Worm (Caenorhabditis elegans) whole organism, L4 larva: ENCODE data around the gene dsh-2.

Source experiments
- F10B5.3 ChIP-seq: sonication (generic microtip); optimal IDR thresholded peaks from 2 replicates; lab custom pipeline; 2016; ENCODE audit warnings: mild to moderate bottlenecking, missing genetic modification characterization, missing compliant biosample characterization
- F44E2.7 ChIP-seq: fragments of 200-800 bp; sonication (Bioruptor generic); IDR thresholded peaks from 2 replicates; pipeline ENCODE4 v2.1.2; 2022; ENCODE audit warnings: missing genetic modification characterization, missing compliant biosample characterization
- R02D3.7 ChIP-seq: fragments of 150-350 bp; sonication (generic microtip); optimal IDR thresholded peaks from 3 replicates; lab custom pipeline; 2014; ENCODE audit warnings: missing biosample characterization, missing genetic modification characterization
- T26A8.4 ChIP-seq: fragments of 200-800 bp; sonication (Bioruptor generic); IDR thresholded peaks from 2 replicates; pipeline ENCODE4 v1.3.6; 2022; ENCODE audit warnings: missing genetic modification characterization, missing compliant biosample characterization
- Y48G9A.11 ChIP-seq: fragments of 200-800 bp; sonication (Bioruptor generic); IDR thresholded peaks from 2 replicates; pipeline ENCODE4 v1.3.6; 2022; ENCODE audit warnings: missing genetic modification reagents, missing genetic modification characterization, missing compliant biosample characterization
- ZK337.2 ChIP-seq: fragments of 200-800 bp; sonication (Bioruptor generic); IDR thresholded peaks from 2 replicates; pipeline ENCODE4 v1.3.6; 2022; ENCODE audit warnings: missing genetic modification reagents, missing genetic modification characterization, missing compliant biosample characterization
- ZK546.5 ChIP-seq, 2 experiments: sonication (generic microtip); optimal IDR thresholded peaks; 2 replicates each; lab custom pipeline; 2017; ENCODE audit warnings: missing biosample characterization in 2 of 2, missing genetic modification characterization in 2 of 2
- aha-1 ChIP-seq: fragments of 150-350 bp; peaks from one replicate; lab custom pipeline; 2014; ENCODE audit warnings: missing biosample characterization, missing genetic modification characterization
- attf-4 ChIP-seq: sonication (generic microtip); optimal IDR thresholded peaks from 3 replicates; lab custom pipeline; 2017; ENCODE audit warnings: missing biosample characterization, missing genetic modification characterization
- ceh-20 ChIP-seq: fragments of 200-800 bp; sonication (Bioruptor generic); IDR thresholded peaks from 2 replicates; pipeline ENCODE4 v1.3.6; 2022; ENCODE audit warnings: missing genetic modification reagents, missing genetic modification characterization, missing compliant biosample characterization
- ceh-44 ChIP-seq: fragments of 200-800 bp; sonication (Bioruptor generic); IDR thresholded peaks from 2 replicates; pipeline ENCODE4 v1.3.6; 2022; ENCODE audit warnings: missing genetic modification reagents, missing genetic modification characterization, missing compliant biosample characterization
- cey-2 ChIP-seq: sonication (generic microtip); optimal IDR thresholded peaks from 3 replicates; lab custom pipeline; 2017; ENCODE audit warnings: missing genetic modification characterization, mild to moderate bottlenecking, missing compliant biosample characterization, antibody characterized with exemption, borderline replicate concordance; ENCODE audit not compliant: insufficient read depth
- daf-19 ChIP-seq: fragments of 200-800 bp; sonication (Bioruptor generic); conservative IDR thresholded peaks from 2 replicates; pipeline ENCODE4 v1.3.6; 2022; ENCODE audit warnings: missing genetic modification characterization, missing compliant biosample characterization
- dmd-9 ChIP-seq: fragments of 200-800 bp; sonication (Bioruptor generic); IDR thresholded peaks from 2 replicates; pipeline ENCODE4 v1.3.6; 2022; ENCODE audit warnings: missing genetic modification reagents, missing genetic modification characterization, missing compliant biosample characterization
- dpl-1 ChIP-seq: fragments of 150-350 bp; optimal IDR thresholded peaks from 2 replicates; lab custom pipeline; 2014; ENCODE audit warnings: missing biosample characterization, missing genetic modification reagents, missing genetic modification characterization
- dve-1 ChIP-seq: sonication (generic microtip); optimal IDR thresholded peaks from 2 replicates; lab custom pipeline; 2017; ENCODE audit warnings: antibody characterized with exemption, mild to moderate bottlenecking, missing genetic modification characterization, missing compliant biosample characterization; ENCODE audit not compliant: insufficient read depth
- hif-1 ChIP-seq, 2 experiments: sonication (generic microtip); optimal IDR thresholded peaks; 2 replicates each; lab custom pipeline; 2016 to 2017; ENCODE audit warnings: missing compliant biosample characterization in 2 of 2, missing genetic modification characterization in 2 of 2, missing genetic modification reagents in 2 of 2, missing genotype in 2 of 2, mild to moderate bottlenecking in 1 of 2
- hlh-11 ChIP-seq: fragments of 200-800 bp; sonication (Bioruptor generic); optimal IDR thresholded peaks from 2 replicates; lab custom pipeline; 2018; ENCODE audit warnings: mild to moderate bottlenecking, missing genetic modification characterization, missing compliant biosample characterization
- hlh-30 ChIP-seq: sonication (generic microtip); optimal IDR thresholded peaks from 2 replicates; lab custom pipeline; 2017; ENCODE audit warnings: antibody characterized with exemption, mild to moderate bottlenecking, missing genetic modification characterization, missing compliant biosample characterization; ENCODE audit not compliant: insufficient read depth
- lin-15B ChIP-seq: fragments of 150-350 bp; sonication (generic microtip); optimal IDR thresholded peaks from 3 replicates; lab custom pipeline; 2014; ENCODE audit warnings: missing biosample characterization, missing genetic modification characterization
- lin-29 ChIP-seq: fragments of 200-800 bp; sonication (Bioruptor generic); IDR thresholded peaks from 2 replicates; pipeline ENCODE4 v1.3.6; 2022; ENCODE audit warnings: missing genetic modification reagents, missing genetic modification characterization, missing compliant biosample characterization
- lin-38 ChIP-seq: fragments of 200-800 bp; sonication (Bioruptor generic); IDR thresholded peaks from 2 replicates; pipeline ENCODE4 v1.3.6; 2022; ENCODE audit warnings: missing genetic modification reagents, missing genetic modification characterization, missing compliant biosample characterization
- lsy-2 ChIP-seq, 2 experiments: fragments of 150-350 bp in 1 of 2; sonication (generic microtip) in 1 of 2; optimal IDR thresholded peaks; 2 replicates each; lab custom pipeline; 2014 to 2017; ENCODE audit warnings: missing biosample characterization in 2 of 2, missing genetic modification characterization in 2 of 2
- madf-5 ChIP-seq, 2 experiments: fragments of 200-800 bp; sonication (Bioruptor generic); IDR thresholded peaks; 2 replicates each; pipeline ENCODE4 v1.3.6; 2022; ENCODE audit warnings: missing compliant biosample characterization in 2 of 2, missing genetic modification characterization in 2 of 2
- mdl-1 ChIP-seq, 2 experiments: fragments of 150-350 bp in 1 of 2; sonication (generic microtip) in 1 of 2; optimal IDR thresholded peaks; 2 replicates each; lab custom pipeline; 2014 to 2017; ENCODE audit warnings: missing biosample characterization in 2 of 2, missing genetic modification characterization in 2 of 2
- mep-1 ChIP-seq: fragments of 150-350 bp; sonication (generic microtip); optimal IDR thresholded peaks from 3 replicates; lab custom pipeline; 2014; ENCODE audit warnings: missing biosample characterization, missing genetic modification characterization
- mes-2 ChIP-seq: sonication (generic microtip); optimal IDR thresholded peaks from 2 replicates; lab custom pipeline; 2016; ENCODE audit warnings: missing genotype, mild to moderate bottlenecking, missing genetic modification characterization, missing compliant biosample characterization; ENCODE audit not compliant: poor library complexity, severe bottlenecking
- mxl-3 ChIP-seq: fragments of 200-800 bp; sonication (Bioruptor generic); optimal IDR thresholded peaks from 2 replicates; lab custom pipeline; 2018; ENCODE audit warnings: mild to moderate bottlenecking, missing genetic modification characterization, missing compliant biosample characterization
- nhr-237 ChIP-seq: sonication (generic microtip); optimal IDR thresholded peaks from 2 replicates; lab custom pipeline; 2017; ENCODE audit warnings: missing biosample characterization, missing genetic modification characterization
- nhr-28 ChIP-seq: fragments of 150-350 bp; optimal IDR thresholded peaks from 2 replicates; lab custom pipeline; 2014; ENCODE audit warnings: missing biosample characterization, missing genetic modification characterization
- nhr-48 ChIP-seq: sonication (generic microtip); optimal IDR thresholded peaks from 2 replicates; lab custom pipeline; 2016; ENCODE audit warnings: mild to moderate bottlenecking, missing genetic modification characterization, missing compliant biosample characterization
- php-3 ChIP-seq: fragments of 200-800 bp; sonication (Bioruptor generic); IDR thresholded peaks from 2 replicates; pipeline ENCODE4 v1.3.6; 2022; ENCODE audit warnings: missing genetic modification reagents, missing genetic modification characterization, missing compliant biosample characterization
- pqm-1 ChIP-seq: sonication (generic microtip); optimal IDR thresholded peaks from 2 replicates; lab custom pipeline; 2017; ENCODE audit warnings: missing biosample characterization, missing genetic modification characterization
- rbr-2 ChIP-seq: sonication (generic microtip); optimal IDR thresholded peaks from 2 replicates; lab custom pipeline; 2016; ENCODE audit warnings: missing genotype, missing genetic modification characterization, missing compliant biosample characterization
- sdz-12 ChIP-seq: fragments of 200-800 bp; sonication (Bioruptor generic); optimal IDR thresholded peaks from 2 replicates; lab custom pipeline; 2018; ENCODE audit warnings: mild to moderate bottlenecking, missing genetic modification characterization, missing compliant biosample characterization
- skn-1 ChIP-seq: fragments of 150-350 bp; optimal IDR thresholded peaks from 2 replicates; lab custom pipeline; 2014; ENCODE audit warnings: missing biosample characterization, missing genetic modification characterization
- spr-1 ChIP-seq: sonication (generic microtip); optimal IDR thresholded peaks from 2 replicates; lab custom pipeline; 2016; ENCODE audit warnings: mild to moderate bottlenecking, missing genetic modification characterization, missing compliant biosample characterization
- tag-97 ChIP-seq: fragments of 200-800 bp; sonication (Bioruptor generic); IDR thresholded peaks from 2 replicates; pipeline ENCODE4 v1.3.6; 2022; ENCODE audit warnings: missing genetic modification characterization, missing compliant biosample characterization
- unc-39 ChIP-seq: sonication (generic microtip); optimal IDR thresholded peaks from 2 replicates; lab custom pipeline; 2017; ENCODE audit warnings: missing biosample characterization, missing genetic modification characterization
- unc-62 ChIP-seq, 3 experiments: fragments of 150-350 bp in 1 of 3; sonication (generic microtip); optimal IDR thresholded peaks in 2 of 3; peaks in 1 of 3; 1 replicate in 1 of 3; 2 replicates in 2 of 3; lab custom pipeline; 2014 to 2017; ENCODE audit warnings: missing biosample characterization in 3 of 3, missing genetic modification characterization in 3 of 3, missing genetic modification reagents in 3 of 3, missing genotype in 1 of 3
- vab-7 ChIP-seq: fragments of 200-800 bp; sonication (Bioruptor generic); IDR thresholded peaks from 2 replicates; pipeline ENCODE4 v1.3.6; 2022; ENCODE audit warnings: missing genetic modification reagents, missing genetic modification characterization, missing compliant biosample characterization
- zag-1 ChIP-seq: fragments of 150-350 bp; optimal IDR thresholded peaks from 2 replicates; lab custom pipeline; 2014; ENCODE audit warnings: missing biosample characterization, missing genetic modification characterization
- zfp-2 ChIP-seq: sonication (generic microtip); optimal IDR thresholded peaks from 2 replicates; lab custom pipeline; 2016; ENCODE audit warnings: mild to moderate bottlenecking, missing genetic modification characterization, missing compliant biosample characterization

dsh-2 gene

ce11 chrII:5049865-5050342 is 31.1 kb downstream of the dsh-2 start, which contains the start of gene F33G12.6:
Gene F33G12.6 (plus strand): TSS chrII:5049915.
- TF ChIP-seq lin-15B = no peak
- no peak for TF ChIP-seq pqm-1
- no peak for TF ChIP-seq mxl-3 (GFP tag; lab: Kevin White, UChicago)
- no peak for TF ChIP-seq skn-1
- no peak for TF ChIP-seq nhr-48 (tag; lab: Kevin White, UChicago)
- TF ChIP-seq aha-1 (tag; lab: Kevin White, UChicago) = peak; percentile 44
- TF ChIP-seq tag-97 (GFP tag; lab: Robert Waterston, UW) = no peak
- TF ChIP-seq unc-62 (GFP tag; optimal IDR thresholded peaks at IDR 0.05 in 1 of 2; lab: Kevin White, UChicago) = peak in 1 of 2 experiments; percentile 66
- no peak for TF ChIP-seq unc-62 (tag; optimal IDR thresholded peaks at IDR 0.05; lab: Kevin White, UChicago)
- TF ChIP-seq hif-1 (tag; optimal IDR thresholded peaks at IDR 0.05; lab: Kevin White, UChicago) = no peak
- TF ChIP-seq hlh-30 (tag; lab: Kevin White, UChicago) = peak; percentile 15
- no peak for TF ChIP-seq F44E2.7 (GFP tag; lab: Robert Waterston, UW)

- TF ChIP-seq lsy-2 (tag; optimal IDR thresholded peaks at IDR 0.05; lab: Kevin White, UChicago) (peak in 1 of 2 experiments; percentile 22), dpl-1 (GFP tag; lab: Kevin White, UChicago) (no peak), zag-1 (no peak), nhr-28 (tag; lab: Kevin White, UChicago) (peak; percentile 50), cey-2 (tag; lab: Kevin White, UChicago) (peak; percentile 77), attf-4 (tag; lab: Kevin White, UChicago) (no peak), mep-1 (tag; lab: Kevin White, UChicago) (peak; percentile 9), unc-62 (GFP tag; optimal IDR thresholded peaks at IDR 0.05 in 1 of 2; lab: Kevin White, UChicago) (peak in 1 of 2 experiments; percentile 99), unc-62 (tag; optimal IDR thresholded peaks at IDR 0.05; lab: Kevin White, UChicago) (no peak), rbr-2 (no peak), mdl-1 (tag; optimal IDR thresholded peaks at IDR 0.05; lab: Kevin White, UChicago) (peak in 1 of 2 experiments; percentile 35), ceh-44 (no peak), spr-1 (tag; lab: Kevin White, UChicago) (no peak), hlh-11 (tag; lab: Kevin White, UChicago) (peak; percentile 25), mes-2 (tag; lab: Kevin White, UChicago) (no peak), hlh-30 (tag; lab: Kevin White, UChicago) (peak; percentile 1), ceh-20 (GFP tag; lab: Robert Waterston, UW) (no peak), mxl-3 (GFP tag; lab: Kevin White, UChicago) (peak; percentile 56), aha-1 (tag; lab: Kevin White, UChicago) (peak; percentile 61)
These were observed 31.7 kb downstream of the dsh-2 start for ce11 chrII:5049249-5049648.

ce11 chrII:5048185-5048795 is 32.7 kb downstream of the dsh-2 start:
- no peak for TF ChIP-seq unc-39 (tag; lab: Kevin White, UChicago)
- TF ChIP-seq vab-7 (GFP tag; lab: Robert Waterston, UW) = no peak
- no peak for TF ChIP-seq F44E2.7 (GFP tag; lab: Robert Waterston, UW)
- TF ChIP-seq sdz-12 = no peak
- TF ChIP-seq lin-29 (GFP tag; lab: Robert Waterston, UW) = no peak
- no peak for TF ChIP-seq lin-38
- TF ChIP-seq ceh-44 = no peak
- peak; percentile 60 for TF ChIP-seq hlh-30 (tag; lab: Kevin White, UChicago)
- no peak for TF ChIP-seq Y48G9A.11 (GFP tag; lab: Robert Waterston, UW)
- TF ChIP-seq skn-1 = no peak
- no peak for TF ChIP-seq hlh-11 (tag; lab: Kevin White, UChicago)
- TF ChIP-seq R02D3.7 (tag; lab: Kevin White, UChicago) = no peak
- TF ChIP-seq aha-1 (tag; lab: Kevin White, UChicago) = peak; percentile 92
- TF ChIP-seq F10B5.3 (tag; lab: Kevin White, UChicago) = no peak
- TF ChIP-seq zag-1 = no peak
- TF ChIP-seq dve-1 (tag; lab: Kevin White, UChicago) = peak; percentile 20
- no peak for TF ChIP-seq dmd-9
- TF ChIP-seq php-3 (GFP tag; lab: Robert Waterston, UW) = no peak
- TF ChIP-seq nhr-237 = no peak
- TF ChIP-seq zfp-2 = no peak
- TF ChIP-seq rbr-2 = no peak
- TF ChIP-seq T26A8.4 (GFP tag; lab: Robert Waterston, UW) = no peak
- TF ChIP-seq mdl-1 (tag; optimal IDR thresholded peaks at IDR 0.05; lab: Kevin White, UChicago) = peak in 1 of 2 experiments; percentile 7
- no peak for TF ChIP-seq tag-97 (GFP tag; lab: Robert Waterston, UW)
- no peak for TF ChIP-seq daf-19 (GFP tag; lab: Robert Waterston, UW)
- TF ChIP-seq ZK337.2 (GFP tag; lab: Robert Waterston, UW) = no peak
- TF ChIP-seq ZK546.5 (tag; optimal IDR thresholded peaks at IDR 0.05; lab: Kevin White, UChicago) = no peak
- TF ChIP-seq madf-5 (GFP tag; IDR thresholded peaks at IDR 0.05; lab: Robert Waterston, UW) = no peak
